ENCODE assay signal across 3 fruit fly cellular contexts in the genomic region with DNA sequence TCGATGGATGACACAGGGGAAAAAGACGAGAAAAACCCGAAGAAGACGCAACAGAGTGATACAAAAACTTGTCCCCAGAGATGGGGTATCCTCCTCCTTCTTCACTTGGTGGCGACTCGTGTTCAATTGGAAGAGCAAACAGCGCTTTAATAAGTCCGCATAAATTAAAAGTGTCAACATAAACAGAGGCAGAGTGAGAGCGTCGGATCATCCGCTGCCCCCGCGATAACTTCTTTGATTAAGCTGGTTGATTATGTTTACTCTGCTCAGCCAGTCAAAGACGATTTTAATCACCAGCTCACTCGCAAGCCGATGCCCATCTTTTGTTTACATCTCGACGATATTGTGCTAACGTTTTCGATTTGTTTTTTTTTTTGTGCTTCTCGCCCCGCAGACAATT.
TF ChIP-seq lines count a peak whose summit lies in the region.

No protein-coding gene starts in this region.

- no peak for TF ChIP-seq CTCF in whole organism, embryonic (GFP tag; optimal IDR thresholded peaks at IDR 0.05; lab: Kevin White, UChicago)

TF ChIP-seq in whole organism, embryonic, 481 proteins besides CTCF, POLR2A, EP300 and RAD21:
- no peak for TF ChIP-seq Hr3 (GFP tag; optimal IDR thresholded peaks at IDR 0.05; lab: Kevin White, UChicago)
- no peak for TF ChIP-seq Lim3 (GFP tag; IDR thresholded peaks at IDR 0.05; lab: Robert Waterston, UW)
- TF ChIP-seq Hr78 (GFP tag; optimal IDR thresholded peaks at IDR 0.05; lab: Kevin White, UChicago) = no peak
- peak; percentile 35; the same call in 1 of the 3 replicates for TF ChIP-seq otp (GFP tag; IDR thresholded peaks at IDR 0.05; lab: Robert Waterston, UW)
- 0 out of 3 replicates have a peak, but pooled peaks have one; percentile 24 for TF ChIP-seq ci (GFP tag; IDR thresholded peaks at IDR 0.05; lab: Robert Waterston, UW)
- TF ChIP-seq nom (GFP tag; optimal IDR thresholded peaks at IDR 0.05; lab: Kevin White, UChicago) = peak; percentile 24
- TF ChIP-seq pros (GFP tag; optimal IDR thresholded peaks at IDR 0.05; lab: Kevin White, UChicago) = no peak
- peak; percentile 78 for TF ChIP-seq Awh (GFP tag; IDR thresholded peaks at IDR 0.05; lab: Robert Waterston, UW)
- no peak for TF ChIP-seq HLH54F (GFP tag; optimal IDR thresholded peaks at IDR 0.05; lab: Kevin White, UChicago)
- 0 out of 2 replicates have a peak, but pooled peaks have one; percentile 4 for TF ChIP-seq CG5953 (GFP tag; IDR thresholded peaks at IDR 0.05; lab: Robert Waterston, UW)
- peak; percentile 4 for TF ChIP-seq grn (GFP tag; optimal IDR thresholded peaks at IDR 0.05; lab: Kevin White, UChicago)
- no peak for TF ChIP-seq CG32772 (GFP tag; IDR thresholded peaks at IDR 0.05; lab: Robert Waterston, UW)

TF ChIP-seq in whole organism, prepupa, 60 proteins besides CTCF, POLR2A, EP300 and RAD21:
- TF ChIP-seq CG6854 (GFP tag; optimal IDR thresholded peaks at IDR 0.05; lab: Kevin White, UChicago) (peak; percentile 32), eg (GFP tag; IDR thresholded peaks at IDR 0.05; lab: Robert Waterston, UW) (no peak), fkh (GFP tag; optimal IDR thresholded peaks at IDR 0.05; lab: Kevin White, UChicago) (peak; percentile 72), ss (GFP tag; optimal IDR thresholded peaks at IDR 0.05; lab: Kevin White, UChicago) (peak in 1 of 2 experiments; percentile 36), CG34406 (GFP tag; optimal IDR thresholded peaks at IDR 0.05; lab: Kevin White, UChicago) (peak; percentile 9), svp (GFP tag; lab: Kevin White, UChicago) (peak; percentile 96), CG3032 (tag; optimal IDR thresholded peaks at IDR 0.05; lab: Kevin White, UChicago) (no peak), dsx (GFP tag; optimal IDR thresholded peaks at IDR 0.05; lab: Kevin White, UChicago; ENCODE audit: poor library complexity, severe bottlenecking) (peak; percentile 48), fd59A (GFP tag; optimal IDR thresholded peaks at IDR 0.05; lab: Kevin White, UChicago) (peak; percentile 6), Hr39 (GFP tag; optimal IDR thresholded peaks at IDR 0.05; lab: Kevin White, UChicago) (no peak), CG1621 (tag; optimal IDR thresholded peaks at IDR 0.05; lab: Kevin White, UChicago) (no peak), Eip78C (GFP tag; lab: Kevin White, UChicago) (peak; percentile 75), CG16779 (tag; optimal IDR thresholded peaks at IDR 0.05; lab: Kevin White, UChicago) (no peak)

TF ChIP-seq in whole organism, pupa, 21 proteins besides CTCF, POLR2A, EP300 and RAD21:
- TF ChIP-seq EcR (GFP tag; optimal IDR thresholded peaks at IDR 0.05; lab: Kevin White, UChicago) (peak; percentile 42), CG14655 (GFP tag; optimal IDR thresholded peaks at IDR 0.05; lab: Kevin White, UChicago) (no peak)
